Worm (Caenorhabditis elegans) whole organism, young adult: ENCODE measurements around the gene R04F11.5.
A peak's percentile ranks its signal among the peaks of the same experiment; 100 is the strongest.

Experiments
- C06A6.2 ChIP-seq: fragments of 200-800 bp; sonication (Bioruptor generic); conservative IDR thresholded peaks from 2 replicates; pipeline ENCODE4 v1.3.6; 2022; ENCODE audit warnings: missing genetic modification characterization, missing compliant biosample characterization
- F37B4.10 ChIP-seq: fragments of 200-800 bp; sonication (Bioruptor generic); IDR thresholded peaks from 2 replicates; pipeline ENCODE4 v1.3.6; 2022; ENCODE audit warnings: missing genetic modification characterization, missing compliant biosample characterization
- F55B11.4 ChIP-seq: sonication (generic microtip); optimal IDR thresholded peaks from 2 replicates; lab custom pipeline; 2016; ENCODE audit warnings: missing compliant biosample characterization, missing genetic modification characterization, borderline replicate concordance; ENCODE audit not compliant: insufficient read depth
- F57A8.1 ChIP-seq: fragments of 200-800 bp; sonication (Bioruptor generic); optimal IDR thresholded peaks from 2 replicates; lab custom pipeline; 2018; ENCODE audit warnings: mild to moderate bottlenecking, missing genetic modification characterization, moderate library complexity, missing compliant biosample characterization
- Y53G8AR.9 ChIP-seq: fragments of 200-800 bp; sonication (Bioruptor generic); conservative IDR thresholded peaks from 2 replicates; pipeline ENCODE4 v1.3.6; 2022; ENCODE audit warnings: missing genetic modification reagents, missing genetic modification characterization, missing compliant biosample characterization
- Y67H2A.10 ChIP-seq: fragments of 200-800 bp; sonication (Bioruptor generic); conservative IDR thresholded peaks from 2 replicates; pipeline ENCODE4 v1.3.6; 2022; ENCODE audit warnings: missing genetic modification reagents, missing genetic modification characterization, missing compliant biosample characterization
- Y79H2A.3 ChIP-seq: fragments of 200-800 bp; sonication (Bioruptor generic); conservative IDR thresholded peaks from 2 replicates; pipeline ENCODE4 v1.3.6; 2022; ENCODE audit warnings: missing genetic modification reagents, missing genetic modification characterization, missing compliant biosample characterization
- attf-6 ChIP-seq: fragments of 200-800 bp; sonication (Bioruptor generic); IDR thresholded peaks from 2 replicates; pipeline ENCODE4 v1.3.6; 2022; ENCODE audit warnings: missing genetic modification reagents, missing genetic modification characterization, missing compliant biosample characterization
- cebp-2 ChIP-seq: fragments of 200-800 bp; sonication (Bioruptor generic); IDR thresholded peaks from 2 replicates; pipeline ENCODE4 v1.3.6; 2022; ENCODE audit warnings: missing genetic modification characterization, missing compliant biosample characterization
- ceh-100 ChIP-seq: fragments of 200-800 bp; sonication (Bioruptor generic); IDR thresholded peaks from 2 replicates; pipeline ENCODE4 v1.3.6; 2022; ENCODE audit warnings: missing genetic modification reagents, missing genetic modification characterization, missing compliant biosample characterization
- die-1 ChIP-seq: sonication (generic microtip); optimal IDR thresholded peaks from 2 replicates; lab custom pipeline; 2016; ENCODE audit warnings: missing genotype, mild to moderate bottlenecking, missing genetic modification characterization, missing compliant biosample characterization
- dpl-1 ChIP-seq: fragments of 150-350 bp; optimal IDR thresholded peaks from 2 replicates; lab custom pipeline; 2014; ENCODE audit warnings: missing biosample characterization, missing genetic modification reagents, missing genetic modification characterization
- efl-1 ChIP-seq: fragments of 150-350 bp; optimal IDR thresholded peaks from 2 replicates; lab custom pipeline; 2014; ENCODE audit warnings: missing biosample characterization, missing genetic modification reagents, missing genetic modification characterization
- ekl-4 ChIP-seq: fragments of 200-800 bp; sonication (Bioruptor generic); IDR thresholded peaks from 2 replicates; pipeline ENCODE4 v1.3.6; 2022; ENCODE audit warnings: missing genetic modification reagents, missing genetic modification characterization, missing compliant biosample characterization
- hlh-12 ChIP-seq: sonication (generic microtip); optimal IDR thresholded peaks from 2 replicates; lab custom pipeline; 2016; ENCODE audit warnings: missing genetic modification characterization, missing compliant biosample characterization
- hmg-20 ChIP-seq: fragments of 200-800 bp; sonication (Bioruptor generic); IDR thresholded peaks from 2 replicates; pipeline ENCODE4 v1.3.6; 2022; ENCODE audit warnings: missing genetic modification reagents, missing genetic modification characterization, missing compliant biosample characterization
- lag-1 ChIP-seq: fragments of 200-800 bp; sonication (Bioruptor generic); IDR thresholded peaks from 2 replicates; pipeline ENCODE4 v1.3.6; 2022; ENCODE audit warnings: missing genetic modification reagents, missing genetic modification characterization, missing compliant biosample characterization
- let-526 ChIP-seq: fragments of 200-800 bp; sonication (Bioruptor generic); IDR thresholded peaks from 2 replicates; pipeline ENCODE4 v1.3.6; 2022; ENCODE audit warnings: missing genetic modification reagents, missing genetic modification characterization, missing compliant biosample characterization
- let-607 ChIP-seq, 2 experiments: fragments of 200-800 bp in 1 of 2; sonication (Bioruptor generic) in 1 of 2; sonication (generic microtip) in 1 of 2; optimal IDR thresholded peaks; 2 replicates each; lab custom pipeline; 2016 to 2018; ENCODE audit warnings: mild to moderate bottlenecking in 2 of 2, missing compliant biosample characterization in 2 of 2, missing genetic modification characterization in 2 of 2, moderate library complexity in 2 of 2, missing genotype in 1 of 2
- lin-35 ChIP-seq, 3 experiments: fragments of 150-350 bp in 2 of 3; sonication (generic microtip) in 1 of 3; optimal IDR thresholded peaks; 2 replicates each; lab custom pipeline; 2014 to 2018; ENCODE audit warnings: missing biosample characterization in 3 of 3, missing genetic modification characterization in 3 of 3, missing genetic modification reagents in 3 of 3
- lin-40 ChIP-seq: sonication (generic microtip); optimal IDR thresholded peaks from 2 replicates; lab custom pipeline; 2016; ENCODE audit warnings: missing genetic modification characterization, mild to moderate bottlenecking, missing compliant biosample characterization, missing genotype, missing genetic modification reagents
- madf-6 ChIP-seq: fragments of 200-800 bp; sonication (Bioruptor generic); IDR thresholded peaks from 2 replicates; pipeline ENCODE4 v1.3.6; 2022; ENCODE audit warnings: missing genetic modification reagents, missing genetic modification characterization, missing compliant biosample characterization
- mcd-1 ChIP-seq: fragments of 200-800 bp; sonication (Bioruptor generic); IDR thresholded peaks from 2 replicates; pipeline ENCODE4 v1.3.6; 2022; ENCODE audit warnings: missing genetic modification reagents, missing genetic modification characterization, missing compliant biosample characterization
- mes-4 ChIP-seq: sonication (generic microtip); optimal IDR thresholded peaks from 2 replicates; lab custom pipeline; 2016; ENCODE audit warnings: missing genotype, missing genetic modification characterization, missing compliant biosample characterization
- nfya-1 ChIP-seq: sonication (generic microtip); optimal IDR thresholded peaks from 2 replicates; lab custom pipeline; 2017; ENCODE audit warnings: antibody characterized with exemption, missing compliant biosample characterization, missing genetic modification characterization, borderline replicate concordance; ENCODE audit not compliant: insufficient read depth
- nfya-2 ChIP-seq: fragments of 200-800 bp; sonication (Bioruptor generic); IDR thresholded peaks from 2 replicates; pipeline ENCODE4 v1.3.6; 2022; ENCODE audit warnings: missing genetic modification reagents, missing genetic modification characterization, missing compliant biosample characterization
- nhr-90 ChIP-seq: sonication (generic microtip); optimal IDR thresholded peaks from 2 replicates; lab custom pipeline; 2016; ENCODE audit warnings: missing genotype, mild to moderate bottlenecking, missing genetic modification characterization, missing compliant biosample characterization
- rcor-1 ChIP-seq: fragments of 200-800 bp; sonication (Bioruptor generic); IDR thresholded peaks from 2 replicates; pipeline ENCODE4 v1.3.6; 2022; ENCODE audit warnings: missing genetic modification reagents, missing genetic modification characterization, missing compliant biosample characterization
- repo-1 ChIP-seq: sonication (generic microtip); optimal IDR thresholded peaks from 2 replicates; lab custom pipeline; 2017; ENCODE audit warnings: mild to moderate bottlenecking, missing genetic modification characterization, missing compliant biosample characterization
- rpc-1 ChIP-seq, 2 experiments: fragments of 150-350 bp in 1 of 2; sonication (generic microtip) in 1 of 2; optimal IDR thresholded peaks; 2 replicates each; lab custom pipeline; 2014 to 2018; ENCODE audit warnings: missing biosample characterization in 1 of 2, missing genetic modification characterization in 1 of 2, missing genetic modification reagents in 1 of 2, missing genotype in 1 of 2
- snpc-1.3 ChIP-seq: sonication (generic microtip); optimal IDR thresholded peaks from 2 replicates; lab custom pipeline; 2017; ENCODE audit warnings: missing genetic modification characterization, mild to moderate bottlenecking, missing compliant biosample characterization, antibody characterized with exemption, moderate library complexity, missing genotype, missing genetic modification reagents; ENCODE audit not compliant: insufficient read depth
- zfh-2 ChIP-seq: fragments of 200-800 bp; sonication (Bioruptor generic); conservative IDR thresholded peaks from 2 replicates; pipeline ENCODE4 v1.3.6; 2022; ENCODE audit warnings: missing genetic modification reagents, missing genetic modification characterization, missing compliant biosample characterization
- ztf-22 ChIP-seq: fragments of 200-800 bp; sonication (Bioruptor generic); optimal IDR thresholded peaks from 2 replicates; lab custom pipeline; 2018; ENCODE audit warnings: mild to moderate bottlenecking, missing genetic modification characterization, moderate library complexity, missing compliant biosample characterization
- ztf-28 ChIP-seq: fragments of 200-800 bp; sonication (Bioruptor generic); IDR thresholded peaks from 2 replicates; pipeline ENCODE4 v1.3.6; 2022; ENCODE audit warnings: missing genetic modification reagents, missing genetic modification characterization, missing compliant biosample characterization
- ztf-6 ChIP-seq: fragments of 200-800 bp; sonication (Bioruptor generic); IDR thresholded peaks from 2 replicates; pipeline ENCODE4 v1.3.6; 2022; ENCODE audit warnings: missing genetic modification reagents, missing genetic modification characterization, missing compliant biosample characterization

The R04F11.5 gene

ce11 chrV:12275714-12276113 is 42.1 kb downstream of the R04F11.5 start (continued):
- TF ChIP-seq Y79H2A.3 (GFP tag; lab: Robert Waterston, UW) (0 out of 2 replicates have a peak, but pooled peaks have one; percentile 43), let-526 (GFP tag; lab: Robert Waterston, UW) (no peak), ekl-4 (GFP tag; lab: Robert Waterston, UW) (no peak), ceh-100 (no peak), cebp-2 (GFP tag; lab: Robert Waterston, UW) (no peak), zfh-2 (GFP tag; lab: Robert Waterston, UW) (no peak), rcor-1 (GFP tag; lab: Robert Waterston, UW) (no peak), lin-35 (GFP tag; optimal IDR thresholded peaks at IDR 0.05; lab: Kevin White, UChicago) (peak in 1 of 3 experiments; percentile 4), ztf-22 (GFP tag; lab: Kevin White, UChicago) (no peak), hmg-20 (GFP tag; lab: Robert Waterston, UW) (no peak), repo-1 (tag; lab: Kevin White, UChicago) (no peak), F55B11.4 (tag; lab: Kevin White, UChicago) (no peak), nfya-2 (GFP tag; lab: Robert Waterston, UW) (0 out of 2 replicates have a peak, but pooled peaks have one; percentile 44), ztf-6 (GFP tag; lab: Robert Waterston, UW) (no peak), mcd-1 (GFP tag; lab: Robert Waterston, UW) (no peak), efl-1 (no peak), F57A8.1 (GFP tag; lab: Kevin White, UChicago) (no peak), ztf-28 (GFP tag; lab: Robert Waterston, UW) (0 out of 2 replicates have a peak, but pooled peaks have one; percentile 9), lin-40 (tag; lab: Kevin White, UChicago) (no peak)

ce11 chrV:12271495-12271894 is 46.3 kb downstream of the R04F11.5 start, which contains the start of the genes tsfm-1 and capg-2:
Gene tsfm-1, minus strand, starts transcription at chrV:12271551.
Gene capg-2, plus strand, starts transcription at chrV:12271873.
- no peak for TF ChIP-seq lag-1 (GFP tag; lab: Robert Waterston, UW)
- no peak for TF ChIP-seq Y67H2A.10
- no peak for TF ChIP-seq nhr-90 (tag; lab: Kevin White, UChicago)
- peak; percentile 61; the same call in 1 of the 2 replicates for TF ChIP-seq mcd-1 (GFP tag; lab: Robert Waterston, UW)
- TF ChIP-seq efl-1, result peak; percentile 67
- TF ChIP-seq attf-6 (GFP tag; lab: Robert Waterston, UW), result no peak
- 0 out of 2 replicates have a peak, but pooled peaks have one; percentile 19 for TF ChIP-seq madf-6 (GFP tag; lab: Robert Waterston, UW)
- peak; percentile 21 for TF ChIP-seq dpl-1 (GFP tag; lab: Kevin White, UChicago)
- no peak for TF ChIP-seq die-1
- TF ChIP-seq hlh-12 (tag; lab: Kevin White, UChicago), result no peak
- TF ChIP-seq mes-4 (tag; lab: Kevin White, UChicago), result no peak
- TF ChIP-seq C06A6.2 (GFP tag; lab: Robert Waterston, UW), result no peak

DNA sequence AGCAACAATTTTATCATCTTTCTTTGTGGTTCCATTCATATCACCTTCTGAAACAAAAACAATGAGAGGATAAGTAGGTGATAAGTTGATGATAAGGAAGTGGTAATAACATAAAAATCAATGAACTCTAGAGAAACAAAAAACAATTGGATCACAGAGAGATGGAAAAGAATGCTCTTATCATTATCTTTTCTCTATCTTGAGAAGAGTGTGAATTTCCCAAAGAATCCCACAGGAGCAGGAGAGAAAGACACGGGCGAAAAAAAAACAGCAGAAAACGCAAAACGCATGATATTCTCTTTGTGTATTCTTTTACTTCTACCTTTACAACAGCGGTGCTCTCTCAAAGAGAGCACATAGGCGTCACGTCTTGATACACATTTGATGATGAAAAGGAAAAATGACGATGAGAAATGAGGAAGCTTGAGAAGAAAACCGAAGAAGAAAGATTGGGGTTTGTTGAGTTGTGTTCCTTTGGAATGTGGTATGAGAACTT is 48.5 kb downstream of the R04F11.5 start, which contains the start of gene twk-24:
TSS of gene twk-24 (minus strand) at position 51 of the 496 bp plus-strand sequence.
- TF ChIP-seq rpc-1 (optimal IDR thresholded peaks at IDR 0.05; lab: Kevin White, UChicago) (no peak), rpc-1 (tag; optimal IDR thresholded peaks at IDR 0.05; lab: Kevin White, UChicago) (no peak), snpc-1.3 (tag; lab: Kevin White, UChicago) (no peak), nfya-1 (no peak), C06A6.2 (GFP tag; lab: Robert Waterston, UW) (no peak), Y53G8AR.9 (GFP tag; lab: Robert Waterston, UW) (no peak), let-607 (tag; optimal IDR thresholded peaks at IDR 0.05; lab: Kevin White, UChicago) (no peak), F37B4.10 (GFP tag; lab: Robert Waterston, UW) (no peak)
